Fruit fly (Drosophila melanogaster) whole organism, embryonic: ENCODE data around the gene CG13000.
A peak's percentile ranks its signal among the peaks of the same experiment; 100 is the strongest.

Experiments used
- CG11696 ChIP-seq: fragments of 200-800 bp; sonication (Bioruptor generic); IDR thresholded peaks from 2 replicates; pipeline ENCODE4 v1.3.6; 2022; ENCODE audit warnings: missing biosample characterization, missing genetic modification characterization
- CG12769 ChIP-seq: fragments of 200-800 bp; sonication (Bioruptor generic); optimal IDR thresholded peaks from 2 replicates; lab custom pipeline; 2019; ENCODE audit warnings: missing biosample characterization, mild to moderate bottlenecking, missing genetic modification characterization, moderate library complexity
- CG14441 ChIP-seq: fragments of 200-800 bp; sonication (Bioruptor generic); IDR thresholded peaks from 2 replicates; pipeline ENCODE4 v1.3.6; 2022; ENCODE audit warnings: missing biosample characterization, missing genetic modification characterization
- CG15073 ChIP-seq: fragments of 200-800 bp; sonication (Bioruptor generic); optimal IDR thresholded peaks from 2 replicates; lab custom pipeline; 2016; ENCODE audit warnings: missing biosample characterization, missing genetic modification characterization
- CG1529 ChIP-seq: fragments of 200-800 bp; sonication (Bioruptor generic); optimal IDR thresholded peaks from 3 replicates; lab custom pipeline; 2018; ENCODE audit warnings: missing biosample characterization, missing genetic modification characterization
- CG15479 ChIP-seq: fragments of 200-800 bp; sonication (Bioruptor generic); optimal IDR thresholded peaks from 3 replicates; lab custom pipeline; 2019; ENCODE audit warnings: missing biosample characterization, mild to moderate bottlenecking, missing genetic modification characterization, moderate library complexity
- CG1832 ChIP-seq: fragments of 200-800 bp; sonication (Bioruptor generic); optimal IDR thresholded peaks from 2 replicates; lab custom pipeline; 2017; ENCODE audit warnings: missing biosample characterization, mild to moderate bottlenecking, missing genetic modification characterization, inconsistent platforms
- CG18619 ChIP-seq: fragments of 200-800 bp; sonication (Bioruptor generic); optimal IDR thresholded peaks from 3 replicates; lab custom pipeline; 2017; ENCODE audit warnings: missing biosample characterization, mild to moderate bottlenecking, missing genetic modification characterization
- CG30431 ChIP-seq: fragments of 200-800 bp; sonication (Bioruptor generic); optimal IDR thresholded peaks from 2 replicates; lab custom pipeline; 2017; ENCODE audit warnings: missing biosample characterization, missing genetic modification characterization
- CG7839 ChIP-seq: fragments of 200-800 bp; sonication (Bioruptor generic); optimal IDR thresholded peaks from 3 replicates; lab custom pipeline; 2018; ENCODE audit warnings: missing biosample characterization, mild to moderate bottlenecking, missing genetic modification characterization, moderate library complexity
- CG8924 ChIP-seq: fragments of 200-800 bp; optimal IDR thresholded peaks from 3 replicates; lab custom pipeline; 2019; ENCODE audit warnings: missing biosample characterization, mild to moderate bottlenecking, missing genetic modification characterization, moderate library complexity
- CG9876 ChIP-seq: fragments of 200-800 bp; sonication (Bioruptor generic); optimal IDR thresholded peaks from 2 replicates; lab custom pipeline; 2016; ENCODE audit warnings: missing biosample characterization, missing genetic modification characterization
- CkIIα-i1 ChIP-seq: fragments of 200-800 bp; sonication (Bioruptor generic); IDR thresholded peaks from 2 replicates; pipeline ENCODE4 v1.3.6; 2022; ENCODE audit warnings: missing biosample characterization, missing genetic modification characterization
- D ChIP-seq, 2 experiments: fragments of 200-800 bp in 1 of 2; fragments of >200 bp in 1 of 2; sonication (Bioruptor generic) in 1 of 2; optimal IDR thresholded peaks; 2 replicates in 1 of 2; 3 replicates in 1 of 2; lab custom pipeline; 2017; ENCODE audit warnings: mild to moderate bottlenecking in 1 of 2, missing biosample characterization in 1 of 2, missing genetic modification characterization in 1 of 2, missing genetic modification reagents in 1 of 2
- D19B ChIP-seq: fragments of 200-800 bp; sonication (Bioruptor generic); optimal IDR thresholded peaks from 2 replicates; lab custom pipeline; 2017; ENCODE audit warnings: missing biosample characterization, mild to moderate bottlenecking, missing genetic modification characterization
- Hand ChIP-seq: fragments of 200-800 bp; sonication (Bioruptor generic); optimal IDR thresholded peaks from 2 replicates; lab custom pipeline; 2017; ENCODE audit warnings: mild to moderate bottlenecking, missing biosample characterization, missing genetic modification reagents, missing genetic modification characterization
- Hr3 ChIP-seq: fragments of 200-800 bp; sonication (Bioruptor generic); optimal IDR thresholded peaks from 3 replicates; lab custom pipeline; 2016; ENCODE audit warnings: missing biosample characterization, missing genetic modification characterization
- MESR4 ChIP-seq: fragments of 200-800 bp; sonication (Bioruptor generic); optimal IDR thresholded peaks from 2 replicates; lab custom pipeline; 2018; ENCODE audit warnings: missing biosample characterization, mild to moderate bottlenecking, missing genetic modification characterization, moderate library complexity
- Nf-YC ChIP-seq: fragments of 200-800 bp; optimal IDR thresholded peaks from 3 replicates; lab custom pipeline; 2019; ENCODE audit warnings: missing biosample characterization, mild to moderate bottlenecking, missing genetic modification characterization, moderate library complexity
- Pdp1 ChIP-seq, 2 experiments: fragments of 200-800 bp; sonication (Bioruptor generic); optimal IDR thresholded peaks; 3 replicates each; lab custom pipeline; 2016; ENCODE audit warnings: missing biosample characterization in 2 of 2, missing genetic modification characterization in 2 of 2, mild to moderate bottlenecking in 1 of 2, moderate library complexity in 1 of 2
- Rfx ChIP-seq: fragments of 200-800 bp; sonication (Bioruptor generic); IDR thresholded peaks from 2 replicates; pipeline ENCODE4 v1.3.6; 2022; ENCODE audit warnings: missing biosample characterization, missing genetic modification characterization
- Trl ChIP-seq, 3 experiments: fragments of >200 bp in 2 of 3; fragments of 200-800 bp in 1 of 3; sonication (Bioruptor generic) in 1 of 3; optimal IDR thresholded peaks; 2 replicates in 1 of 3; 3 replicates in 2 of 3; lab custom pipeline; 2016 to 2017; ENCODE audit warnings: missing biosample characterization in 1 of 3, missing genetic modification characterization in 1 of 3
- Xrp1 ChIP-seq: fragments of 200-800 bp; sonication (Bioruptor generic); IDR thresholded peaks from 2 replicates; pipeline ENCODE4 v1.3.6; 2022; ENCODE audit warnings: missing biosample characterization, missing genetic modification characterization
- YL-1 ChIP-seq: fragments of 200-800 bp; sonication (Bioruptor generic); optimal IDR thresholded peaks from 3 replicates; lab custom pipeline; 2017; ENCODE audit warnings: missing biosample characterization, mild to moderate bottlenecking, missing genetic modification characterization
- ara ChIP-seq: fragments of 200-800 bp; sonication (Bioruptor generic); IDR thresholded peaks from 2 replicates; pipeline ENCODE4 v1.3.6; 2022; ENCODE audit warnings: missing biosample characterization, missing genetic modification characterization
- br ChIP-seq: fragments of >200 bp; optimal IDR thresholded peaks from 2 replicates; lab custom pipeline; 2017
- caup ChIP-seq: fragments of 200-800 bp; sonication (Bioruptor generic); optimal IDR thresholded peaks from 3 replicates; lab custom pipeline; 2017; ENCODE audit warnings: missing biosample characterization, mild to moderate bottlenecking, missing genetic modification characterization, moderate library complexity; ENCODE audit not compliant: severe bottlenecking
- cg ChIP-seq: fragments of 200-800 bp; sonication (Bioruptor generic); optimal IDR thresholded peaks from 3 replicates; lab custom pipeline; 2019; ENCODE audit warnings: missing biosample characterization, mild to moderate bottlenecking, missing genetic modification characterization, moderate library complexity
- chinmo ChIP-seq: fragments of 200-800 bp; sonication (Bioruptor generic); IDR thresholded peaks from 4 replicates; pipeline ENCODE4 v1.3.6; 2022; ENCODE audit warnings: missing biosample characterization, missing genetic modification characterization; ENCODE audit not compliant: partially characterized antibody
- da ChIP-seq: fragments of 200-800 bp; sonication (Bioruptor generic); optimal IDR thresholded peaks from 2 replicates; lab custom pipeline; 2016; ENCODE audit warnings: missing biosample characterization, missing genetic modification characterization
- eve ChIP-seq, 2 experiments: fragments of >200 bp; optimal IDR thresholded peaks; 2 replicates each; lab custom pipeline; 2017; ENCODE audit warnings: missing biosample characterization in 2 of 2, missing genetic modification characterization in 2 of 2
- jigr1 ChIP-seq: fragments of 200-800 bp; sonication (Bioruptor generic); IDR thresholded peaks from 3 replicates; pipeline ENCODE4 v1.3.6; 2022; ENCODE audit warnings: missing biosample characterization, missing genetic modification characterization
- kay ChIP-seq: fragments of 200-800 bp; sonication (Bioruptor generic); optimal IDR thresholded peaks from 2 replicates; lab custom pipeline; 2016; ENCODE audit warnings: missing biosample characterization, missing genetic modification characterization
- kni ChIP-seq: fragments of 200-800 bp; sonication (Bioruptor generic); optimal IDR thresholded peaks from 3 replicates; lab custom pipeline; 2017; ENCODE audit warnings: mild to moderate bottlenecking, missing biosample characterization, missing genetic modification reagents, missing genetic modification characterization
- lab ChIP-seq: fragments of 200-800 bp; sonication (Bioruptor generic); optimal IDR thresholded peaks from 3 replicates; lab custom pipeline; 2017; ENCODE audit warnings: missing biosample characterization, missing genetic modification characterization, mild to moderate bottlenecking, moderate library complexity, missing genetic modification reagents
- nom ChIP-seq: fragments of 200-800 bp; sonication (Bioruptor generic); optimal IDR thresholded peaks from 2 replicates; lab custom pipeline; 2017; ENCODE audit warnings: missing biosample characterization, missing genetic modification characterization, mild to moderate bottlenecking, moderate library complexity, missing genetic modification reagents
- oc ChIP-seq: fragments of 200-800 bp; sonication (Bioruptor generic); optimal IDR thresholded peaks from 2 replicates; lab custom pipeline; 2018; ENCODE audit warnings: missing biosample characterization, mild to moderate bottlenecking, missing genetic modification characterization, moderate library complexity
- odd ChIP-seq: fragments of 200-800 bp; sonication (Bioruptor generic); optimal IDR thresholded peaks from 2 replicates; lab custom pipeline; 2017; ENCODE audit warnings: missing biosample characterization, mild to moderate bottlenecking, missing genetic modification characterization
- ranshi ChIP-seq: fragments of 200-800 bp; sonication (Bioruptor generic); IDR thresholded peaks from 2 replicates; pipeline ENCODE4 v1.3.6; 2022; ENCODE audit warnings: missing biosample characterization, missing genetic modification characterization
- rib ChIP-seq: fragments of 200-800 bp; sonication (Bioruptor generic); IDR thresholded peaks from 2 replicates; pipeline ENCODE4 v1.3.6; 2022; ENCODE audit warnings: missing biosample characterization, missing genetic modification characterization
- scrt ChIP-seq: fragments of 200-800 bp; sonication (Bioruptor generic); optimal IDR thresholded peaks from 2 replicates; lab custom pipeline; 2018; ENCODE audit warnings: missing biosample characterization, mild to moderate bottlenecking, missing genetic modification characterization, moderate library complexity
- sd ChIP-seq: fragments of 200-800 bp; sonication (Bioruptor generic); optimal IDR thresholded peaks from 3 replicates; lab custom pipeline; 2018; ENCODE audit warnings: missing biosample characterization, mild to moderate bottlenecking, missing genetic modification characterization, moderate library complexity

The CG13000 gene

dm6 chrX:16944049-16944532 lies 4.2 kb downstream of the CG13000 start (continued):
- peak; percentile 47 for TF ChIP-seq caup (GFP tag; lab: Kevin White, UChicago)
- no peak for TF ChIP-seq MESR4
- TF ChIP-seq lab (GFP tag; lab: Kevin White, UChicago): peak; percentile 83
- TF ChIP-seq CG18619 (GFP tag; lab: Kevin White, UChicago): peak; percentile 61
- peak; percentile 67 for TF ChIP-seq Rfx (GFP tag; lab: Robert Waterston, UW)
- no peak for TF ChIP-seq CG30431
- no peak for TF ChIP-seq ara (GFP tag; lab: Robert Waterston, UW)
- no peak for TF ChIP-seq CkIIα-i1 (GFP tag; lab: Robert Waterston, UW)
- TF ChIP-seq jigr1: no peak
- peak; percentile 51 for TF ChIP-seq Xrp1
- no peak for TF ChIP-seq Pdp1 (GFP tag; optimal IDR thresholded peaks at IDR 0.05; lab: Kevin White, UChicago)
- TF ChIP-seq D19B (GFP tag; lab: Kevin White, UChicago): peak; percentile 26
- TF ChIP-seq CG7839: peak; percentile 87
- TF ChIP-seq Hand (GFP tag; lab: Kevin White, UChicago): peak; percentile 63
- peak; percentile 3 for TF ChIP-seq CG1529
- no peak for TF ChIP-seq eve (GFP tag; optimal IDR thresholded peaks at IDR 0.05; lab: Kevin White, UChicago)
- no peak for TF ChIP-seq da (GFP tag; lab: Kevin White, UChicago)
- no peak for TF ChIP-seq YL-1 (GFP tag; lab: Kevin White, UChicago)
- peak; percentile 23 for TF ChIP-seq Nf-YC
- peak; percentile 42 for TF ChIP-seq Hr3 (GFP tag; lab: Kevin White, UChicago)
- no peak for TF ChIP-seq br (lab: Kevin White, UChicago)
- peak; percentile 31 for TF ChIP-seq oc
- no peak for TF ChIP-seq CG9876 (GFP tag; lab: Kevin White, UChicago)
- TF ChIP-seq ranshi: no peak
- no peak for TF ChIP-seq CG15073 (GFP tag; lab: Kevin White, UChicago)
- TF ChIP-seq CG12769 (tag; lab: Kevin White, UChicago): peak; percentile 35
- TF ChIP-seq CG8924 (tag; lab: Kevin White, UChicago): peak; percentile 74

- TF ChIP-seq kni (peak; percentile 51), sd (tag; lab: Kevin White, UChicago) (peak; percentile 95), CG11696 (GFP tag; lab: Robert Waterston, UW) (no peak), kay (GFP tag; lab: Kevin White, UChicago) (peak; percentile 51), cg (peak; percentile 82), rib (GFP tag; lab: Robert Waterston, UW) (0 out of 2 replicates have a peak, but pooled peaks have one; percentile 2), odd (GFP tag; lab: Kevin White, UChicago) (no peak), nom (GFP tag; lab: Kevin White, UChicago) (peak; percentile 27), Trl (optimal IDR thresholded peaks at IDR 0.05; lab: Kevin White, UChicago) (peak; percentile 29 to 78), Trl (GFP tag; optimal IDR thresholded peaks at IDR 0.05; lab: Kevin White, UChicago) (no peak), scrt (GFP tag; lab: Kevin White, UChicago) (no peak), chinmo (0 out of 4 replicates have a peak, but pooled peaks have one; percentile 50), Xrp1 (0 out of 2 replicates have a peak, but pooled peaks have one; percentile 15), CG1832 (GFP tag; lab: Kevin White, UChicago) (peak; percentile 67), D (optimal IDR thresholded peaks at IDR 0.05; lab: Kevin White, UChicago) (no peak), D (GFP tag; optimal IDR thresholded peaks at IDR 0.05; lab: Kevin White, UChicago) (peak; percentile 42), CG14441 (GFP tag; lab: Robert Waterston, UW) (0 out of 2 replicates have a peak, but pooled peaks have one; percentile 1), CG15479 (peak; percentile 23)
These were observed 4.8 kb downstream of the CG13000 start for dm6 chrX:16943515-16943850.
